Fruit fly (Drosophila melanogaster) Kc167 (cell line): ENCODE measurements around the gene Tsp74F.

Source experiments
- Myc ChIP-seq: fragments of >200 bp; optimal IDR thresholded peaks from 2 replicates; lab custom pipeline; 2017; ENCODE audit warnings: missing external identifiers
- h ChIP-seq: fragments of >200 bp; optimal IDR thresholded peaks from 3 replicates; lab custom pipeline; 2018; ENCODE audit warnings: missing external identifiers
- insv ChIP-seq: fragments of >200 bp; optimal IDR thresholded peaks from 3 replicates; lab custom pipeline; 2018; ENCODE audit warnings: missing external identifiers
- psq ChIP-seq: fragments of >200 bp; optimal IDR thresholded peaks from 2 replicates; lab custom pipeline; 2017; ENCODE audit warnings: missing external identifiers
- ttk ChIP-seq: sonication (Bioruptor generic); optimal IDR thresholded peaks from 2 replicates; lab custom pipeline; 2017; ENCODE audit warnings: missing external identifiers

DNA sequence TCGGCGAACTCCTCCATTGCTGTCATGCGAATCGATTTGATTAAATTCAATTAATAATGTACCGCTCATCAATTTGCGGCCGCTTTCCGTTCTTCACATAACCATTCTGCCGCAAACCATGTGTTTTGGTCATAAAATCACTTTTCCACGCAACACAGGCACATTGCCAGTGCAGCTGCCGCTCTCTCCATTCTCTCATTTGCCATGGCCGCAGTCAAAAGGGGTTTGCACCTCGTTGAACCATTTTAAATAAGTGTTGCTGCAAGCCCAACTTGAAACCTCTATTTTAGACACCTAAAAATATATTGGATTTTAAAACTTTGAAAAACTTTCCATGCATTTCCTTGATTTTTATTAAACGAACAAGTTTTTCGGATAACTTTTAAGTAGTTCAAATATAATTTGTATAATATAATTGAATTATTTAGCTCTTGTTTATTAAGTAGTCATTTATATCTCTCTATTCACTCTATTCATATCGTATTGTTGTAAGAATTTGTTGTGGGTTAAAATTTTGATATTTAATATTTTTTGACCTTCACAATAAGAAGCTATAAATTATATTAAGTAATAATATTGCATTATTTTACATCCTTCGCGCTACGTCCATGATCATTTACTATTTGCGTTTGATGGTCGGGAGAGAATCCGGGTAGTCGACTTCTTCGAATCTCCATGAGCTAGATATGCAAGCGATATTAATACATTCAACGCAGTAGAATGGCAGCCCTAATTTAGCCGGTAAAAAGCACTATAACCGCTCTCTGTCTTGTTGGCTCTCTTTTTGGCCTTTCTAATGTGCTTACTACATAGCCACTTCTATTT lies 38.8 kb downstream of the Tsp74F start, which contains the start of gene CG5535:
- no peak for TF ChIP-seq h (lab: Kevin White, UChicago)
- no peak for TF ChIP-seq ttk (lab: Kevin White, UChicago)
- TF ChIP-seq insv (lab: Kevin White, UChicago), result no peak
- no peak for TF ChIP-seq psq
- TF ChIP-seq Myc (lab: Kevin White, UChicago), result no peak
